Fruit fly (Drosophila melanogaster) whole organism, embryonic: ENCODE results near the gene CG10874.

Source experiments
- Asciz ChIP-seq: fragments of 200-800 bp; sonication (Bioruptor generic); optimal IDR thresholded peaks from 2 replicates; lab custom pipeline; 2017; ENCODE audit warnings: missing biosample characterization, mild to moderate bottlenecking, missing genetic modification characterization, missing genetic modification reagents
- CG10431 ChIP-seq: fragments of 200-800 bp; sonication (Bioruptor generic); optimal IDR thresholded peaks from 3 replicates; lab custom pipeline; 2018; ENCODE audit warnings: missing biosample characterization, mild to moderate bottlenecking, missing genetic modification characterization
- CG11093 ChIP-seq: fragments of 200-800 bp; sonication (Bioruptor generic); IDR thresholded peaks from 3 replicates; pipeline ENCODE4 v1.3.6; 2022; ENCODE audit warnings: missing biosample characterization, missing genetic modification characterization
- CG11560 ChIP-seq: fragments of 200-800 bp; sonication (Bioruptor generic); IDR thresholded peaks from 3 replicates; pipeline ENCODE4 v1.3.6; 2022; ENCODE audit warnings: missing biosample characterization, missing genetic modification characterization
- CG12071 ChIP-seq: fragments of 200-800 bp; sonication (Bioruptor generic); optimal IDR thresholded peaks from 3 replicates; lab custom pipeline; 2018; ENCODE audit warnings: missing biosample characterization, mild to moderate bottlenecking, missing genetic modification characterization
- CG13296 ChIP-seq: fragments of 200-800 bp; sonication (Bioruptor generic); optimal IDR thresholded peaks from 3 replicates; lab custom pipeline; 2018; ENCODE audit warnings: missing biosample characterization, mild to moderate bottlenecking, missing genetic modification characterization
- CG13894 ChIP-seq: fragments of 200-800 bp; sonication (Bioruptor generic); optimal IDR thresholded peaks from 3 replicates; lab custom pipeline; 2018; ENCODE audit warnings: missing biosample characterization, mild to moderate bottlenecking, missing genetic modification characterization, moderate library complexity
- CG14965 ChIP-seq: fragments of 200-800 bp; sonication (Bioruptor generic); optimal IDR thresholded peaks from 2 replicates; lab custom pipeline; 2016; ENCODE audit warnings: missing biosample characterization, missing genetic modification characterization, borderline replicate concordance
- CG15011 ChIP-seq: fragments of 200-800 bp; sonication (Bioruptor generic); optimal IDR thresholded peaks from 3 replicates; lab custom pipeline; 2018; ENCODE audit warnings: missing biosample characterization, mild to moderate bottlenecking, missing genetic modification characterization
- CG15479 ChIP-seq: fragments of 200-800 bp; sonication (Bioruptor generic); optimal IDR thresholded peaks from 3 replicates; lab custom pipeline; 2019; ENCODE audit warnings: missing biosample characterization, mild to moderate bottlenecking, missing genetic modification characterization, moderate library complexity
- CG1602 ChIP-seq: fragments of 200-800 bp; sonication (Bioruptor generic); optimal IDR thresholded peaks from 3 replicates; lab custom pipeline; 2016; ENCODE audit warnings: missing biosample characterization, missing genetic modification characterization
- CG1647 ChIP-seq: fragments of 200-800 bp; sonication (Bioruptor generic); optimal IDR thresholded peaks from 3 replicates; lab custom pipeline; 2016; ENCODE audit warnings: missing biosample characterization, missing genetic modification characterization
- CG17829 ChIP-seq: fragments of 200-800 bp; optimal IDR thresholded peaks from 2 replicates; lab custom pipeline; 2019; ENCODE audit warnings: missing biosample characterization, mild to moderate bottlenecking, missing genetic modification characterization, moderate library complexity
- CG18764 ChIP-seq: fragments of 200-800 bp; sonication (Bioruptor generic); optimal IDR thresholded peaks from 3 replicates; lab custom pipeline; 2016; ENCODE audit warnings: missing biosample characterization, missing genetic modification characterization
- CG31224 ChIP-seq: fragments of 200-800 bp; sonication (Bioruptor generic); IDR thresholded peaks from 2 replicates; pipeline ENCODE4 v1.3.6; 2022; ENCODE audit warnings: missing biosample characterization, missing genetic modification characterization
- CG5180 ChIP-seq: fragments of 200-800 bp; sonication (Bioruptor generic); optimal IDR thresholded peaks from 3 replicates; lab custom pipeline; 2017; ENCODE audit warnings: missing biosample characterization, missing genetic modification characterization, mild to moderate bottlenecking, moderate library complexity, missing genetic modification reagents
- CG6254 ChIP-seq: fragments of 200-800 bp; sonication (Bioruptor generic); optimal IDR thresholded peaks from 3 replicates; lab custom pipeline; 2017; ENCODE audit warnings: mild to moderate bottlenecking, missing biosample characterization, missing genetic modification reagents, missing genetic modification characterization
- CG7271 ChIP-seq: fragments of 200-800 bp; sonication (Bioruptor generic); optimal IDR thresholded peaks from 2 replicates; lab custom pipeline; 2018; ENCODE audit warnings: missing biosample characterization, mild to moderate bottlenecking, missing genetic modification characterization, moderate library complexity
- CG8281 ChIP-seq: fragments of 200-800 bp; sonication (Bioruptor generic); optimal IDR thresholded peaks from 2 replicates; lab custom pipeline; 2018; ENCODE audit warnings: missing biosample characterization, mild to moderate bottlenecking, missing genetic modification characterization, moderate library complexity
- CG8388 ChIP-seq: fragments of 200-800 bp; sonication (Bioruptor generic); optimal IDR thresholded peaks from 2 replicates; lab custom pipeline; 2019; ENCODE audit warnings: missing biosample characterization, mild to moderate bottlenecking, missing genetic modification characterization, moderate library complexity
- CG9876 ChIP-seq: fragments of 200-800 bp; sonication (Bioruptor generic); optimal IDR thresholded peaks from 2 replicates; lab custom pipeline; 2016; ENCODE audit warnings: missing biosample characterization, missing genetic modification characterization
- Dad ChIP-seq: fragments of 200-800 bp; sonication (Bioruptor generic); optimal IDR thresholded peaks from 3 replicates; lab custom pipeline; 2016; ENCODE audit warnings: missing biosample characterization, missing genetic modification characterization
- Deaf1 ChIP-seq: fragments of 200-800 bp; optimal IDR thresholded peaks from 3 replicates; lab custom pipeline; 2019; ENCODE audit warnings: missing biosample characterization, mild to moderate bottlenecking, missing genetic modification characterization, moderate library complexity
- Gsc ChIP-seq: fragments of 200-800 bp; sonication (Bioruptor generic); IDR thresholded peaks from 2 replicates; pipeline ENCODE4 v1.3.6; 2022; ENCODE audit warnings: missing biosample characterization, missing genetic modification characterization
- Lim3 ChIP-seq: fragments of 200-800 bp; sonication (Bioruptor generic); IDR thresholded peaks from 2 replicates; pipeline ENCODE4 v1.3.6; 2022; ENCODE audit warnings: missing biosample characterization, missing genetic modification characterization
- Max ChIP-seq: fragments of 200-800 bp; sonication (Bioruptor generic); optimal IDR thresholded peaks from 2 replicates; lab custom pipeline; 2016; ENCODE audit warnings: missing biosample characterization, mild to moderate bottlenecking, missing genetic modification characterization
- Med ChIP-seq: fragments of 200-800 bp; sonication (Bioruptor generic); peaks from one replicate; lab custom pipeline; 2016; ENCODE audit warnings: missing biosample characterization, missing genetic modification characterization, mild to moderate bottlenecking, inconsistent platforms, moderate library complexity
- Nf-YC ChIP-seq: fragments of 200-800 bp; optimal IDR thresholded peaks from 3 replicates; lab custom pipeline; 2019; ENCODE audit warnings: missing biosample characterization, mild to moderate bottlenecking, missing genetic modification characterization, moderate library complexity
- Opbp ChIP-seq: fragments of 200-800 bp; sonication (Bioruptor generic); IDR thresholded peaks from 3 replicates; pipeline ENCODE4 v1.3.6; 2022; ENCODE audit warnings: missing biosample characterization, missing genetic modification characterization; ENCODE audit not compliant: partially characterized antibody
- Side ChIP-seq: fragments of 200-800 bp; sonication (Bioruptor generic); optimal IDR thresholded peaks from 2 replicates; lab custom pipeline; 2016; ENCODE audit warnings: missing biosample characterization, missing genetic modification characterization
- Sry-δ ChIP-seq: fragments of 200-800 bp; sonication (Bioruptor generic); optimal IDR thresholded peaks from 2 replicates; lab custom pipeline; 2016; ENCODE audit warnings: missing biosample characterization, missing genetic modification characterization
- Ssrp ChIP-seq: fragments of 200-800 bp; sonication (Bioruptor generic); optimal IDR thresholded peaks from 2 replicates; lab custom pipeline; 2018; ENCODE audit warnings: missing biosample characterization, mild to moderate bottlenecking, missing genetic modification characterization, moderate library complexity
- ab ChIP-seq: fragments of 200-800 bp; sonication (Bioruptor generic); optimal IDR thresholded peaks from 2 replicates; lab custom pipeline; 2016; ENCODE audit warnings: missing biosample characterization, missing genetic modification characterization
- al ChIP-seq: fragments of 200-800 bp; sonication (Bioruptor generic); IDR thresholded peaks from 2 replicates; pipeline ENCODE4 v1.3.6; 2022; ENCODE audit warnings: missing biosample characterization, missing genetic modification characterization
- ato ChIP-seq: fragments of 200-800 bp; sonication (Bioruptor generic); IDR thresholded peaks from 2 replicates; pipeline ENCODE4 v1.3.6; 2022; ENCODE audit warnings: missing biosample characterization, missing genetic modification characterization; ENCODE audit not compliant: partially characterized antibody
- br ChIP-seq: fragments of >200 bp; optimal IDR thresholded peaks from 2 replicates; lab custom pipeline; 2017
- caup ChIP-seq: fragments of 200-800 bp; sonication (Bioruptor generic); optimal IDR thresholded peaks from 3 replicates; lab custom pipeline; 2017; ENCODE audit warnings: missing biosample characterization, mild to moderate bottlenecking, missing genetic modification characterization, moderate library complexity; ENCODE audit not compliant: severe bottlenecking
- fd96Cb ChIP-seq: fragments of 200-800 bp; sonication (Bioruptor generic); optimal IDR thresholded peaks from 2 replicates; lab custom pipeline; 2018; ENCODE audit warnings: missing biosample characterization, mild to moderate bottlenecking, missing genetic modification characterization, moderate library complexity
- ftz-f1 ChIP-seq: fragments of 200-800 bp; sonication (Bioruptor generic); optimal IDR thresholded peaks from 2 replicates; lab custom pipeline; 2016; ENCODE audit warnings: missing biosample characterization, missing genetic modification characterization
- grn ChIP-seq: fragments of 200-800 bp; sonication (Bioruptor generic); optimal IDR thresholded peaks from 3 replicates; lab custom pipeline; 2017; ENCODE audit warnings: missing biosample characterization, missing genetic modification characterization
- hbn ChIP-seq: fragments of 200-800 bp; sonication (Bioruptor generic); IDR thresholded peaks from 2 replicates; pipeline ENCODE4 v1.3.6; 2022; ENCODE audit warnings: missing biosample characterization, missing genetic modification characterization; ENCODE audit not compliant: partially characterized antibody
- jing ChIP-seq: fragments of 200-800 bp; sonication (Bioruptor generic); optimal IDR thresholded peaks from 2 replicates; lab custom pipeline; 2018; ENCODE audit warnings: missing biosample characterization, mild to moderate bottlenecking, missing genetic modification characterization
- lbe ChIP-seq: fragments of 200-800 bp; sonication (Bioruptor generic); optimal IDR thresholded peaks from 2 replicates; lab custom pipeline; 2016; ENCODE audit warnings: missing biosample characterization, mild to moderate bottlenecking, missing genetic modification characterization
- odd ChIP-seq: fragments of 200-800 bp; sonication (Bioruptor generic); optimal IDR thresholded peaks from 2 replicates; lab custom pipeline; 2017; ENCODE audit warnings: missing biosample characterization, mild to moderate bottlenecking, missing genetic modification characterization
- row ChIP-seq: fragments of 200-800 bp; sonication (Bioruptor generic); IDR thresholded peaks from 3 replicates; pipeline ENCODE4 v1.3.6; 2022; ENCODE audit warnings: missing biosample characterization, missing genetic modification characterization
- sqz ChIP-seq: fragments of 200-800 bp; sonication (Bioruptor generic); optimal IDR thresholded peaks from 3 replicates; lab custom pipeline; 2018; ENCODE audit warnings: missing biosample characterization, mild to moderate bottlenecking, missing genetic modification characterization
- stwl ChIP-seq: fragments of 200-800 bp; sonication (Bioruptor generic); optimal IDR thresholded peaks from 3 replicates; lab custom pipeline; 2018; ENCODE audit warnings: missing biosample characterization, mild to moderate bottlenecking, missing genetic modification characterization, moderate library complexity
- usp ChIP-seq: fragments of >200 bp; optimal IDR thresholded peaks from 2 replicates; lab custom pipeline; 2017; ENCODE audit warnings: missing biosample characterization, missing genetic modification characterization
- vfl ChIP-seq: fragments of 200-800 bp; sonication (Bioruptor generic); optimal IDR thresholded peaks from 2 replicates; lab custom pipeline; 2016; ENCODE audit warnings: missing biosample characterization, missing genetic modification characterization

Gene CG10874

dm6 chr2L:2201107-2201561 is 8.9 kb upstream of the CG10874 start (continued):
- TF ChIP-seq usp (GFP tag; lab: Kevin White, UChicago) (no peak), CG11560 (no peak), Side (GFP tag; lab: Kevin White, UChicago) (peak; percentile 66), Asciz (GFP tag; lab: Kevin White, UChicago) (peak; percentile 95), ato (no peak), hbn (GFP tag; lab: Robert Waterston, UW) (no peak), br (no peak), CG31224 (GFP tag; lab: Robert Waterston, UW) (no peak), CG15011 (GFP tag; lab: Kevin White, UChicago) (peak; percentile 63), CG11093 (GFP tag; lab: Robert Waterston, UW) (peak; percentile 58; the same call in 1 of the 3 replicates), Max (peak; percentile 81), CG1647 (GFP tag; lab: Kevin White, UChicago) (peak; percentile 46), Gsc (GFP tag; lab: Robert Waterston, UW) (peak; percentile 59), CG18764 (GFP tag; lab: Kevin White, UChicago) (peak; percentile 79), vfl (GFP tag; lab: Kevin White, UChicago) (no peak), fd96Cb (tag; lab: Kevin White, UChicago) (peak; percentile 88), CG15479 (no peak), grn (GFP tag; lab: Kevin White, UChicago) (peak; percentile 49), Lim3 (no peak; the same call in 1 of the 2 replicates), sqz (GFP tag; lab: Kevin White, UChicago) (peak; percentile 85), stwl (tag; lab: Kevin White, UChicago) (peak; percentile 10), Ssrp (peak; percentile 88), odd (GFP tag; lab: Kevin White, UChicago) (peak; percentile 75), Sry-δ (GFP tag; lab: Kevin White, UChicago) (no peak), CG6254 (peak; percentile 91), Dad (peak; percentile 59), CG5180 (GFP tag; lab: Kevin White, UChicago) (no peak), caup (GFP tag; lab: Kevin White, UChicago) (peak; percentile 57), CG8388 (GFP tag; lab: Kevin White, UChicago) (peak; percentile 90), al (GFP tag; lab: Robert Waterston, UW) (no peak), jing (peak; percentile 52)

- TF ChIP-seq CG13894 (tag; lab: Kevin White, UChicago), result peak; percentile 82
- TF ChIP-seq Med (GFP tag; lab: Kevin White, UChicago), result peak; percentile 58
- TF ChIP-seq CG10431, result peak; percentile 85
- no peak for TF ChIP-seq CG14965 (GFP tag; lab: Kevin White, UChicago)
- TF ChIP-seq row (GFP tag; lab: Robert Waterston, UW), result no peak
- peak; percentile 61 for TF ChIP-seq Deaf1 (tag; lab: Kevin White, UChicago)
- TF ChIP-seq lbe (GFP tag; lab: Kevin White, UChicago), result peak; percentile 33
- no peak for TF ChIP-seq CG8281 (tag; lab: Kevin White, UChicago)
- no peak for TF ChIP-seq CG1602 (GFP tag; lab: Kevin White, UChicago)
- TF ChIP-seq CG13296 (GFP tag; lab: Kevin White, UChicago), result no peak
- TF ChIP-seq Nf-YC (tag; lab: Kevin White, UChicago), result peak; percentile 64
- no peak for TF ChIP-seq CG7271 (tag; lab: Kevin White, UChicago)
- TF ChIP-seq Asciz (GFP tag; lab: Kevin White, UChicago), result no peak
- TF ChIP-seq ab (GFP tag; lab: Kevin White, UChicago), result peak; percentile 40
- TF ChIP-seq Opbp (GFP tag; lab: Robert Waterston, UW), result no peak
- no peak for TF ChIP-seq CG9876 (GFP tag; lab: Kevin White, UChicago)
- TF ChIP-seq CG12071 (GFP tag; lab: Kevin White, UChicago), result peak; percentile 11
- peak; percentile 59 for TF ChIP-seq CG17829 (tag; lab: Kevin White, UChicago)
- peak; percentile 94 for TF ChIP-seq ftz-f1
Observed at dm6 chr2L:2200136-2201036, 8.2 kb upstream of the CG10874 start.
